Fruit fly (Drosophila melanogaster) whole organism, embryonic: ENCODE data around the gene pigs.

ENCODE experiments used
- ATbp ChIP-seq: fragments of 200-800 bp; sonication (Bioruptor generic); optimal IDR thresholded peaks from 2 replicates; lab custom pipeline; 2017; ENCODE audit warnings: missing biosample characterization, mild to moderate bottlenecking, missing genetic modification characterization, missing genetic modification reagents
- B-H1 ChIP-seq: fragments of 200-800 bp; sonication (Bioruptor generic); IDR thresholded peaks from 3 replicates; pipeline ENCODE4 v1.3.6; 2022; ENCODE audit warnings: missing biosample characterization, missing genetic modification characterization
- CG10267 ChIP-seq: fragments of 200-800 bp; sonication (Bioruptor generic); optimal IDR thresholded peaks from 2 replicates; lab custom pipeline; 2018; ENCODE audit warnings: missing biosample characterization, mild to moderate bottlenecking, missing genetic modification characterization, moderate library complexity
- CG11560 ChIP-seq: fragments of 200-800 bp; sonication (Bioruptor generic); IDR thresholded peaks from 3 replicates; pipeline ENCODE4 v1.3.6; 2022; ENCODE audit warnings: missing biosample characterization, missing genetic modification characterization
- CG11696 ChIP-seq: fragments of 200-800 bp; sonication (Bioruptor generic); IDR thresholded peaks from 2 replicates; pipeline ENCODE4 v1.3.6; 2022; ENCODE audit warnings: missing biosample characterization, missing genetic modification characterization
- CG1233 ChIP-seq: fragments of 200-800 bp; sonication (Bioruptor generic); optimal IDR thresholded peaks from 4 replicates; lab custom pipeline; 2018; ENCODE audit warnings: missing biosample characterization, mild to moderate bottlenecking, missing genetic modification characterization
- CG13123 ChIP-seq: fragments of 200-800 bp; sonication (Bioruptor generic); optimal IDR thresholded peaks from 2 replicates; lab custom pipeline; 2016; ENCODE audit warnings: missing biosample characterization, missing genetic modification characterization
- CG14710 ChIP-seq: fragments of 200-800 bp; sonication (Bioruptor generic); optimal IDR thresholded peaks from 3 replicates; lab custom pipeline; 2019; ENCODE audit warnings: missing biosample characterization, mild to moderate bottlenecking, missing genetic modification characterization, moderate library complexity
- CG14965 ChIP-seq: fragments of 200-800 bp; sonication (Bioruptor generic); optimal IDR thresholded peaks from 2 replicates; lab custom pipeline; 2016; ENCODE audit warnings: missing biosample characterization, missing genetic modification characterization, borderline replicate concordance
- CG17328 ChIP-seq: fragments of 200-800 bp; sonication (Bioruptor generic); IDR thresholded peaks from 2 replicates; pipeline ENCODE4 v1.3.6; 2022; ENCODE audit warnings: missing biosample characterization, missing genetic modification characterization
- CG17361 ChIP-seq: fragments of 200-800 bp; sonication (Bioruptor generic); IDR thresholded peaks from 3 replicates; pipeline ENCODE4 v1.3.6; 2022; ENCODE audit warnings: missing biosample characterization, missing genetic modification characterization
- CG18262 ChIP-seq: fragments of 200-800 bp; optimal IDR thresholded peaks from 3 replicates; lab custom pipeline; 2019; ENCODE audit warnings: missing biosample characterization, mild to moderate bottlenecking, missing genetic modification characterization, moderate library complexity
- CG31441 ChIP-seq: fragments of 200-800 bp; sonication (Bioruptor generic); IDR thresholded peaks from 2 replicates; pipeline ENCODE4 v1.3.6; 2022; ENCODE audit warnings: missing biosample characterization, missing genetic modification characterization
- CG33557 ChIP-seq: fragments of 200-800 bp; sonication (Bioruptor generic); optimal IDR thresholded peaks from 2 replicates; lab custom pipeline; 2019; ENCODE audit warnings: missing biosample characterization, mild to moderate bottlenecking, missing genetic modification characterization, moderate library complexity
- CG4707 ChIP-seq: fragments of 200-800 bp; sonication (Bioruptor generic); optimal IDR thresholded peaks from 2 replicates; lab custom pipeline; 2018; ENCODE audit warnings: missing biosample characterization, mild to moderate bottlenecking, missing genetic modification characterization, moderate library complexity
- CG4820 ChIP-seq: fragments of 200-800 bp; sonication (Bioruptor generic); optimal IDR thresholded peaks from 3 replicates; lab custom pipeline; 2016; ENCODE audit warnings: missing biosample characterization, missing genetic modification characterization
- CG7928 ChIP-seq: fragments of 200-800 bp; sonication (Bioruptor generic); optimal IDR thresholded peaks from 2 replicates; lab custom pipeline; 2017; ENCODE audit warnings: missing biosample characterization, mild to moderate bottlenecking, missing genetic modification characterization
- CG8388 ChIP-seq: fragments of 200-800 bp; sonication (Bioruptor generic); optimal IDR thresholded peaks from 2 replicates; lab custom pipeline; 2019; ENCODE audit warnings: missing biosample characterization, mild to moderate bottlenecking, missing genetic modification characterization, moderate library complexity
- CoRest ChIP-seq: fragments of 200-800 bp; sonication (Bioruptor generic); optimal IDR thresholded peaks from 3 replicates; lab custom pipeline; 2018; ENCODE audit warnings: missing biosample characterization, mild to moderate bottlenecking, missing genetic modification characterization, moderate library complexity
- Dbx ChIP-seq: fragments of 200-800 bp; sonication (Bioruptor generic); IDR thresholded peaks from 3 replicates; pipeline ENCODE4 v1.3.6; 2022; ENCODE audit warnings: missing biosample characterization, missing genetic modification characterization
- Gsc ChIP-seq: fragments of 200-800 bp; sonication (Bioruptor generic); IDR thresholded peaks from 2 replicates; pipeline ENCODE4 v1.3.6; 2022; ENCODE audit warnings: missing biosample characterization, missing genetic modification characterization
- Lpt ChIP-seq: fragments of >200 bp; optimal IDR thresholded peaks from 2 replicates; lab custom pipeline; 2018; ENCODE audit warnings: missing biosample characterization, missing genetic modification characterization
- Max ChIP-seq: fragments of 200-800 bp; sonication (Bioruptor generic); optimal IDR thresholded peaks from 2 replicates; lab custom pipeline; 2016; ENCODE audit warnings: missing biosample characterization, mild to moderate bottlenecking, missing genetic modification characterization
- Nf-YC ChIP-seq: fragments of 200-800 bp; optimal IDR thresholded peaks from 3 replicates; lab custom pipeline; 2019; ENCODE audit warnings: missing biosample characterization, mild to moderate bottlenecking, missing genetic modification characterization, moderate library complexity
- Oli ChIP-seq: fragments of 200-800 bp; sonication (Bioruptor generic); optimal IDR thresholded peaks from 2 replicates; lab custom pipeline; 2018; ENCODE audit warnings: missing biosample characterization, mild to moderate bottlenecking, missing genetic modification characterization, moderate library complexity
- Optix ChIP-seq: fragments of 200-800 bp; sonication (Bioruptor generic); IDR thresholded peaks from 3 replicates; pipeline ENCODE4 v1.3.6; 2022; ENCODE audit warnings: missing biosample characterization, missing genetic modification characterization
- Pdp1 ChIP-seq, 2 experiments: fragments of 200-800 bp; sonication (Bioruptor generic); optimal IDR thresholded peaks; 3 replicates each; lab custom pipeline; 2016; ENCODE audit warnings: missing biosample characterization in 2 of 2, missing genetic modification characterization in 2 of 2, mild to moderate bottlenecking in 1 of 2, moderate library complexity in 1 of 2
- Ptx1 ChIP-seq: fragments of 200-800 bp; sonication (Bioruptor generic); IDR thresholded peaks from 2 replicates; pipeline ENCODE4 v1.3.6; 2022; ENCODE audit warnings: missing biosample characterization, missing genetic modification characterization
- Sox100B ChIP-seq: fragments of 200-800 bp; sonication (Bioruptor generic); optimal IDR thresholded peaks from 3 replicates; lab custom pipeline; 2018; ENCODE audit warnings: missing biosample characterization, mild to moderate bottlenecking, missing genetic modification characterization
- bab2 ChIP-seq: fragments of 200-800 bp; sonication (Bioruptor generic); optimal IDR thresholded peaks from 2 replicates; lab custom pipeline; 2016; ENCODE audit warnings: missing biosample characterization, missing genetic modification characterization
- ci ChIP-seq: fragments of 200-800 bp; sonication (Bioruptor generic); IDR thresholded peaks from 3 replicates; pipeline ENCODE4 v1.3.6; 2022; ENCODE audit warnings: missing biosample characterization, missing genetic modification characterization
- crol ChIP-seq: fragments of 200-800 bp; sonication (Bioruptor generic); IDR thresholded peaks from 2 replicates; pipeline ENCODE4 v1.3.6; 2022; ENCODE audit warnings: missing biosample characterization, missing genetic modification characterization
- disco-r ChIP-seq: fragments of 200-800 bp; sonication (Bioruptor generic); optimal IDR thresholded peaks from 2 replicates; lab custom pipeline; 2016; ENCODE audit warnings: missing biosample characterization, missing genetic modification characterization
- esg ChIP-seq: fragments of 200-800 bp; sonication (Bioruptor generic); conservative IDR thresholded peaks from 2 replicates; pipeline ENCODE4 v1.3.6; 2022; ENCODE audit warnings: missing biosample characterization, missing genetic modification characterization
- fd96Cb ChIP-seq: fragments of 200-800 bp; sonication (Bioruptor generic); optimal IDR thresholded peaks from 2 replicates; lab custom pipeline; 2018; ENCODE audit warnings: missing biosample characterization, mild to moderate bottlenecking, missing genetic modification characterization, moderate library complexity
- fru ChIP-seq: fragments of >200 bp; optimal IDR thresholded peaks from 2 replicates; lab custom pipeline; 2017
- hkb ChIP-seq, 2 experiments: fragments of 200-800 bp in 1 of 2; fragments of >200 bp in 1 of 2; sonication (Bioruptor generic) in 1 of 2; IDR thresholded peaks in 1 of 2; optimal IDR thresholded peaks in 1 of 2; 2 replicates each; pipeline versions ENCODE4 v1.3.6 to Lab custom; 2017 to 2022; ENCODE audit warnings: missing biosample characterization in 1 of 2, missing genetic modification characterization in 1 of 2
- hth ChIP-seq: fragments of >200 bp; optimal IDR thresholded peaks from 2 replicates; lab custom pipeline; 2017; ENCODE audit warnings: inconsistent platforms
- lab ChIP-seq: fragments of 200-800 bp; sonication (Bioruptor generic); optimal IDR thresholded peaks from 3 replicates; lab custom pipeline; 2017; ENCODE audit warnings: missing biosample characterization, missing genetic modification characterization, mild to moderate bottlenecking, moderate library complexity, missing genetic modification reagents
- nau ChIP-seq: fragments of 200-800 bp; sonication (Bioruptor generic); optimal IDR thresholded peaks from 3 replicates; lab custom pipeline; 2017; ENCODE audit warnings: missing biosample characterization, mild to moderate bottlenecking, missing genetic modification characterization, missing genetic modification reagents
- nmo ChIP-seq: fragments of 200-800 bp; sonication (Bioruptor generic); optimal IDR thresholded peaks from 2 replicates; lab custom pipeline; 2018; ENCODE audit warnings: missing biosample characterization, mild to moderate bottlenecking, missing genetic modification characterization, moderate library complexity
- odd ChIP-seq: fragments of 200-800 bp; sonication (Bioruptor generic); optimal IDR thresholded peaks from 2 replicates; lab custom pipeline; 2017; ENCODE audit warnings: missing biosample characterization, mild to moderate bottlenecking, missing genetic modification characterization
- sens ChIP-seq: fragments of 200-800 bp; sonication (Bioruptor generic); peaks from one replicate; lab custom pipeline; 2016; ENCODE audit warnings: missing biosample characterization, missing genetic modification characterization
- slbo ChIP-seq: fragments of 200-800 bp; sonication (Bioruptor generic); IDR thresholded peaks from 2 replicates; pipeline ENCODE4 v1.3.6; 2022; ENCODE audit warnings: missing biosample characterization, missing genetic modification characterization
- ssp ChIP-seq: fragments of 200-800 bp; sonication (Bioruptor generic); IDR thresholded peaks from 2 replicates; pipeline ENCODE4 v1.3.6; 2022; ENCODE audit warnings: missing biosample characterization, missing genetic modification characterization
- tgo ChIP-seq: fragments of 200-800 bp; sonication (Bioruptor generic); IDR thresholded peaks from 3 replicates; pipeline ENCODE4 v1.3.6; 2022; ENCODE audit warnings: missing biosample characterization, missing genetic modification characterization
- vfl ChIP-seq: fragments of 200-800 bp; sonication (Bioruptor generic); optimal IDR thresholded peaks from 2 replicates; lab custom pipeline; 2016; ENCODE audit warnings: missing biosample characterization, missing genetic modification characterization
- wek ChIP-seq: fragments of 200-800 bp; sonication (Bioruptor generic); optimal IDR thresholded peaks from 3 replicates; lab custom pipeline; 2018; ENCODE audit warnings: missing biosample characterization, mild to moderate bottlenecking, missing genetic modification characterization, moderate library complexity
- zfh1 ChIP-seq: fragments of 200-800 bp; sonication (Bioruptor generic); IDR thresholded peaks from 3 replicates; pipeline ENCODE4 v1.3.6; 2022; ENCODE audit warnings: missing biosample characterization, missing genetic modification characterization

Gene pigs

dm6 chrX:6642593-6643257 lies 42.9 kb downstream of the pigs start (continued):
- no peak for TF ChIP-seq Optix (GFP tag; lab: Robert Waterston, UW)
- peak; percentile 35 for TF ChIP-seq CG1233 (GFP tag; lab: Kevin White, UChicago)
- TF ChIP-seq CG8388 (GFP tag; lab: Kevin White, UChicago), result peak; percentile 40
- TF ChIP-seq CG11560 (tag; lab: Robert Waterston, UW), result no peak
- TF ChIP-seq CG17361, result peak; percentile 37; the same call in 1 of the 3 replicates
- TF ChIP-seq disco-r (GFP tag; lab: Kevin White, UChicago), result no peak
- TF ChIP-seq CG13123 (GFP tag; lab: Kevin White, UChicago), result no peak
- TF ChIP-seq CG4707 (GFP tag; lab: Kevin White, UChicago), result peak; percentile 21
- TF ChIP-seq ATbp (GFP tag; lab: Kevin White, UChicago), result peak; percentile 16
- peak; percentile 54 for TF ChIP-seq Oli (tag; lab: Kevin White, UChicago)
- TF ChIP-seq hkb (optimal IDR thresholded peaks at IDR 0.05; lab: Kevin White, UChicago), result no peak
- peak; percentile 61; the same call in 1 of the 2 replicates for TF ChIP-seq hkb (GFP tag; IDR thresholded peaks at IDR 0.05; lab: Robert Waterston, UW)
- TF ChIP-seq nmo (GFP tag; lab: Kevin White, UChicago), result peak; percentile 24
- no peak for TF ChIP-seq Max
- TF ChIP-seq lab (GFP tag; lab: Kevin White, UChicago), result no peak
- TF ChIP-seq CG17328, result peak; percentile 49; the same call in 1 of the 2 replicates
- peak; percentile 20 for TF ChIP-seq Sox100B
- peak; percentile 85 for TF ChIP-seq sens (GFP tag; lab: Kevin White, UChicago)
- TF ChIP-seq CG14965 (GFP tag; lab: Kevin White, UChicago), result no peak
- TF ChIP-seq CG18262 (tag; lab: Kevin White, UChicago), result peak; percentile 59
- peak in 1 of 2 experiments; percentile 52 for TF ChIP-seq Pdp1 (GFP tag; optimal IDR thresholded peaks at IDR 0.05; lab: Kevin White, UChicago)
- 0 out of 3 replicates have a peak, but pooled peaks have one; percentile 32 for TF ChIP-seq tgo (GFP tag; lab: Robert Waterston, UW)
- peak; percentile 20; the same call in 1 of the 3 replicates for TF ChIP-seq B-H1 (GFP tag; lab: Robert Waterston, UW)
- TF ChIP-seq ssp, result no peak
- 0 out of 2 replicates have a peak, but pooled peaks have one; percentile 7 for TF ChIP-seq Ptx1
- TF ChIP-seq CG10267 (tag; lab: Kevin White, UChicago), result peak; percentile 40
- 0 out of 2 replicates have a peak, but pooled peaks have one; percentile 7 for TF ChIP-seq esg (GFP tag; lab: Robert Waterston, UW)
- peak; percentile 43; the same call in 1 of the 2 replicates for TF ChIP-seq CG31441 (GFP tag; lab: Robert Waterston, UW)
- peak; percentile 34 for TF ChIP-seq fd96Cb (tag; lab: Kevin White, UChicago)
- TF ChIP-seq CG11696 (GFP tag; lab: Robert Waterston, UW), result peak; percentile 86
- TF ChIP-seq wek (GFP tag; lab: Kevin White, UChicago), result no peak
- no peak for TF ChIP-seq Gsc (GFP tag; lab: Robert Waterston, UW)
- TF ChIP-seq CoRest, result peak; percentile 15
- TF ChIP-seq ci (GFP tag; lab: Robert Waterston, UW), result peak; percentile 71; the same call in 2 of the 3 replicates
- no peak for TF ChIP-seq hth (lab: Kevin White, UChicago)
- TF ChIP-seq CG33557 (GFP tag; lab: Kevin White, UChicago), result peak; percentile 28
- TF ChIP-seq zfh1, result 0 out of 3 replicates have a peak, but pooled peaks have one; percentile 36
- TF ChIP-seq crol, result 0 out of 2 replicates have a peak, but pooled peaks have one; percentile 20
- peak; percentile 21 for TF ChIP-seq nau
- TF ChIP-seq Nf-YC (tag; lab: Kevin White, UChicago), result no peak
- no peak for TF ChIP-seq slbo (GFP tag; lab: Robert Waterston, UW)
- TF ChIP-seq Dbx (GFP tag; lab: Robert Waterston, UW), result no peak
- TF ChIP-seq CG4820, result peak; percentile 10
- no peak for TF ChIP-seq vfl (GFP tag; lab: Kevin White, UChicago)
- peak; percentile 14 for TF ChIP-seq bab2 (GFP tag; lab: Kevin White, UChicago)
- no peak for TF ChIP-seq CG7928
- no peak for TF ChIP-seq Lpt (GFP tag; lab: Kevin White, UChicago)
- no peak for TF ChIP-seq fru (lab: Kevin White, UChicago)
- TF ChIP-seq CG14710, result peak; percentile 35
- TF ChIP-seq odd (GFP tag; lab: Kevin White, UChicago), result no peak
